Worm (Caenorhabditis elegans): ENCODE data around the gene C27A7.5.

- TF ChIP-seq tab-1 (GFP tag; IDR thresholded peaks at IDR 0.05) (no peak), ref-1 (GFP tag; conservative IDR thresholded peaks at IDR 0.05) (no peak), klf-2 (GFP tag; conservative IDR thresholded peaks at IDR 0.05) (no peak), ztf-29 (GFP tag; IDR thresholded peaks at IDR 0.05) (no peak)
Observed at ce11 chrV:12114693-12115092, 47.4 kb downstream of the C27A7.5 start, which contains the start of gene spin-1.
